Worm (Caenorhabditis elegans) whole organism, L2 larva: ENCODE measurements around the gene str-55.

Experiments used
- gmeb-1 ChIP-seq: fragments of 150-350 bp; optimal IDR thresholded peaks from 2 replicates; lab custom pipeline; 2014; ENCODE audit warnings: missing biosample characterization, missing genetic modification characterization
- lin-11 ChIP-seq: fragments of 150-350 bp; sonication (generic microtip); optimal IDR thresholded peaks from 2 replicates; lab custom pipeline; 2014; ENCODE audit warnings: missing biosample characterization, missing genetic modification characterization, inconsistent platforms, mixed read lengths
- nhr-10 ChIP-seq: sonication (generic microtip); optimal IDR thresholded peaks from 2 replicates; lab custom pipeline; 2017; ENCODE audit warnings: missing biosample characterization, missing genetic modification characterization
- nhr-11 ChIP-seq: fragments of 150-350 bp; optimal IDR thresholded peaks from 2 replicates; lab custom pipeline; 2014; ENCODE audit warnings: missing biosample characterization, missing genetic modification characterization
- nhr-237 ChIP-seq: fragments of 150-350 bp; optimal IDR thresholded peaks from 2 replicates; lab custom pipeline; 2014; ENCODE audit warnings: missing biosample characterization, missing genetic modification characterization
- skn-1 ChIP-seq: sonication (generic microtip); optimal IDR thresholded peaks from 2 replicates; lab custom pipeline; 2017; ENCODE audit warnings: missing biosample characterization, missing genetic modification characterization
- zag-1 ChIP-seq: fragments of 150-350 bp; optimal IDR thresholded peaks from 2 replicates; lab custom pipeline; 2014; ENCODE audit warnings: missing biosample characterization, missing genetic modification characterization

DNA sequence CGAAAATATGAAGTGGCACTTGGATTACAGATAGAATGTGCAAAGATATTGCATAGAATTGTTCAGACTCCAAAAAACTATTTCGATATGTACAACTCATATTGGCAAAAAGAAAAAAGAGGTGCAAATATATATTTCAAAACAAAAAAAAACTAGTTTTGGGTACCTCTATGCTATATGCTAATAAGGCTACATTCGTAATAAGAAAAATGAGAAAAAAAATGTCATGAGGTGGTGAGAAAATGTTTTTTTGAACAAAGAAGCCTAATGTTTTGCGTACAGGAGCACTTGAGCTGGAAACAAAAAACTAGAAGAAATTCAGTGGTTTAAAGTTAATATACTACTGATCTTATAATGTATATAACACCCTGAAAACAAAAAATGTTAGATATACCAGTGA lies 44.0 kb upstream of the str-55 start, which contains the start of gene srh-142:
- TF ChIP-seq nhr-10 (tag; lab: Kevin White, UChicago) = no peak
- TF ChIP-seq lin-11 = no peak
- TF ChIP-seq nhr-237 (tag; lab: Kevin White, UChicago) = no peak
- no peak for TF ChIP-seq nhr-11
- TF ChIP-seq gmeb-1 (tag; lab: Kevin White, UChicago) = no peak
- TF ChIP-seq skn-1 (tag; lab: Kevin White, UChicago) = no peak
- TF ChIP-seq zag-1 (tag; lab: Kevin White, UChicago) = no peak
